Worm (Caenorhabditis elegans) whole organism, L4/young adult: Measurements from ENCODE around the gene F46G11.4.

Experiments used
- W03F9.2 ChIP-seq: fragments of 150-350 bp; optimal IDR thresholded peaks from 2 replicates; lab custom pipeline; 2014; ENCODE audit warnings: missing biosample characterization, missing genetic modification characterization
- dao-5 ChIP-seq: sonication (generic microtip); optimal IDR thresholded peaks from 2 replicates; lab custom pipeline; 2016; ENCODE audit warnings: missing genotype, missing genetic modification characterization, moderate library complexity, missing compliant biosample characterization
- him-1 ChIP-seq: sonication (generic microtip); optimal IDR thresholded peaks from 2 replicates; lab custom pipeline; 2016; ENCODE audit warnings: missing genotype, missing genetic modification reagents, missing genetic modification characterization, missing compliant biosample characterization

The F46G11.4 gene

DNA sequence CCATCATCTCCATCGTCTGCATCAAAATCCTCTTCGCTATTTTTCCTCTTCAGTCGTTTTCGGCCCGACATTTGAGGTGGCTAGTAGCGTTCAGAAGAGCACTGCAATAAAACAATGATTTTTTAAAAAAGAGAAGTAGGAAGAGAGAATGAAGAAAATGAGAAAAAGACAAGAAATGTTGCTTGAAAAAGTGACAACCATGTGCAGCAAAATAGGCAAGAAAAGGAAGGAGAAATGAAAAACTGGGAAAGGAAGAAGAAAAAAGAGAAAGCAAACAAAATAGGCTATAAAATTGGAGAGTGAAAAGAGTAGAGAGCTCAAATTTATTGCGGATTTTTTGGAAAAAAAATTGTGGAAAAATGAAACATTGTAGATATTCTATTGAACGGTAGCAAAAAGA lies 35.3 kb downstream of the F46G11.4 start, which contains the start of gene tag-294:
TSS of gene tag-294 (minus strand) at position 101 of the 400 bp plus-strand sequence.
- TF ChIP-seq dao-5 (tag; lab: Kevin White, UChicago): no peak
- no peak for TF ChIP-seq him-1 (tag; lab: Kevin White, UChicago)
- no peak for TF ChIP-seq W03F9.2 (tag; lab: Kevin White, UChicago)

DNA sequence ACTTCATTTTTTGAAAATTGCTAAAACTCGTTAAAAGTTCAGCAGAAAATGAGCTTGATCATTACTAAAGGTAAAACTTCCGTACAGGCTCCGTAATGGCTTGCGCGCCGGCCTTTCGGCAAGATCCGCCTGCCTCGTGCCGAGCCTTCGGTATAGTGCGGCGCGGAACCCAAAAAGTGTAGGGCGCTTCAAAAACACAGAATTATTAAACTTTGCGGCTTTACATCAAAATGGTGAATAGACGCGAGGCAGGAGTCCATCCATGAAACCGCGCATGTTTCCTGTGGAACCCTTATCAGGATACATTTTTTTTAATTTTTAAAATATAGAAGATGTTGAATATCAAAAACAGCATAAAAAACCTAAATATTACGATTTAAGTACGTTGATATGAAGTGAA lies 45.4 kb downstream of the F46G11.4 start:
- TF ChIP-seq dao-5 (tag; lab: Kevin White, UChicago) (no peak), him-1 (tag; lab: Kevin White, UChicago) (no peak), W03F9.2 (tag; lab: Kevin White, UChicago) (no peak)
